Fruit fly (Drosophila melanogaster): ENCODE measurements around the gene Dlc90F.

Dlc90F gene

DNA sequence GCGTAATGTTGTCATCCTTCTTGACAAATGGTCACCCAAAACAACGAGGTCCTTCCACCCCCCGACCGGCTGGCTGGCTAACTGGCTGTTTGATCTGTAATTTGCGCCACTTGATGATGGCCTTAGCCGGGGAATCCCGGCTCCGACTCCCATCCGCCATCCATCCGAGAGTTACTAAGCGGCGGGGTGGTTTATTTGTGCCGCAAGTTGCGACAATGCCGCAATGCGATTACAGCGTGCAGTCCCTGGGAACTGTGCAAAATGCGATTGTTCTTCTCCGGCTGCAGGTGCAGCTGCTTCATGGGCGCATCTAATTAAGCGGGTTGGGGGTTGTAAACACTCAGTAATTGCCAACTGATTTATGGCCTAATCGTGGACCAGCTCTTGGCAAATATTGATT lies 39.0 kb upstream of the Dlc90F start:
- TF ChIP-seq CG4496 (GFP tag; IDR thresholded peaks at IDR 0.05) (no peak), CG8159 (tag; optimal IDR thresholded peaks at IDR 0.05) (no peak), rn (GFP tag; IDR thresholded peaks at IDR 0.05) (no peak), Pif1A (GFP tag; optimal IDR thresholded peaks at IDR 0.05) (no peak), Pif1B (GFP tag; optimal IDR thresholded peaks at IDR 0.05) (no peak), CG34367 (tag; optimal IDR thresholded peaks at IDR 0.05) (no peak), CG14655 (GFP tag; optimal IDR thresholded peaks at IDR 0.05) (no peak), CG12605 (GFP tag; IDR thresholded peaks at IDR 0.05) (no peak), CG8301 (tag; optimal IDR thresholded peaks at IDR 0.05) (no peak), CG10348 (GFP tag; IDR thresholded peaks at IDR 0.05) (no peak), CG15710 (tag; optimal IDR thresholded peaks at IDR 0.05) (no peak), D1 (tag; optimal IDR thresholded peaks at IDR 0.05) (no peak), Ets98B (GFP tag; IDR thresholded peaks at IDR 0.05) (no peak), CG13204 (GFP tag; optimal IDR thresholded peaks at IDR 0.05) (no peak), CG9948 (tag; optimal IDR thresholded peaks at IDR 0.05) (no peak), fd96Ca (GFP tag; IDR thresholded peaks at IDR 0.05) (no peak), CG32121 (GFP tag; IDR thresholded peaks at IDR 0.05) (no peak), gl (tag; optimal IDR thresholded peaks at IDR 0.05) (no peak), Snoo (tag; optimal IDR thresholded peaks at IDR 0.05) (no peak), EcR (GFP tag; optimal IDR thresholded peaks at IDR 0.05) (no peak)

- TF ChIP-seq Pif1B (GFP tag; optimal IDR thresholded peaks at IDR 0.05) (no peak), Ets98B (GFP tag; IDR thresholded peaks at IDR 0.05) (no peak), EcR (GFP tag; optimal IDR thresholded peaks at IDR 0.05) (no peak), CG12605 (GFP tag; IDR thresholded peaks at IDR 0.05) (no peak), CG17806 (tag; optimal IDR thresholded peaks at IDR 0.05) (no peak), D1 (tag; optimal IDR thresholded peaks at IDR 0.05) (no peak), CG14655 (GFP tag; optimal IDR thresholded peaks at IDR 0.05) (no peak), CG32121 (GFP tag; IDR thresholded peaks at IDR 0.05) (no peak), CG8159 (tag; optimal IDR thresholded peaks at IDR 0.05) (no peak), CG10348 (GFP tag; IDR thresholded peaks at IDR 0.05) (no peak), gl (tag; optimal IDR thresholded peaks at IDR 0.05) (no peak), CG34367 (tag; optimal IDR thresholded peaks at IDR 0.05) (no peak), CG4496 (GFP tag; IDR thresholded peaks at IDR 0.05) (no peak), CG13204 (GFP tag; optimal IDR thresholded peaks at IDR 0.05) (no peak), rn (GFP tag; IDR thresholded peaks at IDR 0.05) (no peak)
Observed at dm6 chr3R:18261602-18262001, 37.4 kb upstream of the Dlc90F start.

DNA sequence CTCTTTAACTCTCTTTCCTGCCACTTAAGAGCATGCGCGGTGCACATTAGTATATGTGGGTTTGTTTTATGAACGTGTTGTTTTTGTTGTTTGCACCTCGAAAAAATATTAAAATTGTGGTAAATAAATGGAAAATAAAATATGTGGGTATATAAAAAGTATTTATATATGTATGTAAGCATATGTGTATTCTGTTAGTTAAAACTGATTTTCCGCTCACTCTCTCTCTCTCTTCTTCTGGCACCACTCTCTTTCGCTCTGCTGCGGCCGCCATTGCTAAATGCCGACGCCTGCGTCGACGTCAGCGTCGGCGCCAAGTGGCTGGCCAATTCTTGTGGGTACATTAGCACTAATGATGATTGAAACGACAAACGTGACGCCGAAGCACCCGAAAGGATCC lies 33.8 kb upstream of the Dlc90F start:
- no peak for TF ChIP-seq CG10348 (GFP tag; IDR thresholded peaks at IDR 0.05)
- TF ChIP-seq CG14655 (GFP tag; optimal IDR thresholded peaks at IDR 0.05) = no peak
- no peak for TF ChIP-seq CG17806 (tag; optimal IDR thresholded peaks at IDR 0.05)
- TF ChIP-seq CG4496 (GFP tag; IDR thresholded peaks at IDR 0.05) = no peak
- no peak for TF ChIP-seq CG8301 (tag; optimal IDR thresholded peaks at IDR 0.05)
- TF ChIP-seq fd96Ca (GFP tag; IDR thresholded peaks at IDR 0.05) = no peak
- no peak for TF ChIP-seq CG13204 (GFP tag; optimal IDR thresholded peaks at IDR 0.05)

DNA sequence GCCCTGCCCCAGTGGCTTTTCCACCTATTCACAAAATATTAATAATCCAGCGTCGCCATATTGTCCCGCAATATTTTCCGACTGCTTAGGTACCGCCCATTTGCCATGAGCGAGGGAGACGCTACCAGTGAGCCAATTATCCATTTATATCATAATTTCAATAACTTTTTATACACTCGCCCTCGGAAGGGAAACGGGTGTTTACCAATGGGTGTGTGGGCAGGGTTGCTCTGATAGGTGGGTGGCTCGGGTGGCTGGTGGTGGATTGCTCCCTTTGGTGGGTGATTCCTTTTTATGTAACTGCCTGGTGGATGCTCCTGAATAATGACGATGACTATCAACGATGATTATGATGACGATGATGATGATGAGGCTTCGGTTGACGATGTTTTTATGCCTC lies 32.4 kb upstream of the Dlc90F start:
- TF ChIP-seq fd96Ca (GFP tag; IDR thresholded peaks at IDR 0.05) (no peak), D1 (tag; optimal IDR thresholded peaks at IDR 0.05) (no peak), CG8301 (tag; optimal IDR thresholded peaks at IDR 0.05) (no peak), CG9948 (tag; optimal IDR thresholded peaks at IDR 0.05) (no peak), CG4496 (GFP tag; IDR thresholded peaks at IDR 0.05) (no peak), EcR (GFP tag; optimal IDR thresholded peaks at IDR 0.05) (no peak), rn (GFP tag; IDR thresholded peaks at IDR 0.05) (no peak), CG12605 (GFP tag; IDR thresholded peaks at IDR 0.05) (no peak), CG15710 (tag; optimal IDR thresholded peaks at IDR 0.05) (no peak), CG8159 (tag; optimal IDR thresholded peaks at IDR 0.05) (no peak), Pif1B (GFP tag; optimal IDR thresholded peaks at IDR 0.05) (no peak), Pif1A (GFP tag; optimal IDR thresholded peaks at IDR 0.05) (no peak)

DNA sequence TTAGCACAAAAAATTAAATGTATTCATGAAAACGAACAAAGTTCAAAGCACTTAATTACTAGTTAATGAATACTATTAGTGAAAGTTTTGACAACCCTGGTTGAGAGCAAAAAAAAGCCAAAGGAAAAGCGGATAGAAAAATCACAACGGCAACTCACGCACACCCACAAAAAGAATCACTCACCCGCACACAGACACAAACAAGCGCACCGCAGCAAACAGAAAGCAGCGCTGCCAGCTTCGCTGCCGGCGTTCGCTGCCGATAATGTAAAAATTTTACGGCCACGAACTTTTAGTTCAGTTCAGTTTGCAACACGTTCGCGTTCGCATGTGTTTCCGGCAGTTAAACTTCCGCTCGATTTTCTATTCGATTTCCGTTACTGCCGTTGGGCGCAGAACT lies 31.5 kb upstream of the Dlc90F start, which contains the start of gene CG18599:
Gene CG18599, plus strand, starts transcription at position 301 of the 400 bp plus-strand sequence.
- TF ChIP-seq CG34367 (tag; optimal IDR thresholded peaks at IDR 0.05) (no peak), CG15710 (tag; optimal IDR thresholded peaks at IDR 0.05) (no peak)

- TF ChIP-seq fd96Ca (GFP tag; IDR thresholded peaks at IDR 0.05) (no peak), gl (tag; optimal IDR thresholded peaks at IDR 0.05) (no peak), CG9948 (tag; optimal IDR thresholded peaks at IDR 0.05) (no peak), D1 (tag; optimal IDR thresholded peaks at IDR 0.05) (no peak), CG17806 (tag; optimal IDR thresholded peaks at IDR 0.05) (no peak), Pif1A (GFP tag; optimal IDR thresholded peaks at IDR 0.05) (no peak)
Observed at dm6 chr3R:18269744-18270348, 29.2 kb upstream of the Dlc90F start.
